Fruit fly (Drosophila melanogaster) whole organism, embryonic: ENCODE results near the gene CG12589.

Source experiments
- CG1832 ChIP-seq: fragments of 200-800 bp; sonication (Bioruptor generic); optimal IDR thresholded peaks from 2 replicates; lab custom pipeline; 2017; ENCODE audit warnings: missing biosample characterization, mild to moderate bottlenecking, missing genetic modification characterization, inconsistent platforms
- CG18476 ChIP-seq: fragments of 200-800 bp; sonication (Bioruptor generic); optimal IDR thresholded peaks from 2 replicates; lab custom pipeline; 2016; ENCODE audit warnings: missing biosample characterization, mild to moderate bottlenecking, missing genetic modification characterization
- CG34376 ChIP-seq: fragments of 200-800 bp; sonication (Bioruptor generic); optimal IDR thresholded peaks from 2 replicates; lab custom pipeline; 2018; ENCODE audit warnings: missing biosample characterization, mild to moderate bottlenecking, missing genetic modification characterization
- CG43689 ChIP-seq: fragments of 200-800 bp; sonication (Bioruptor generic); IDR thresholded peaks from 2 replicates; pipeline ENCODE4 v1.3.6; 2022; ENCODE audit warnings: missing biosample characterization, missing genetic modification characterization
- Chrac-16 ChIP-seq: fragments of 200-800 bp; sonication (Bioruptor generic); optimal IDR thresholded peaks from 3 replicates; lab custom pipeline; 2016; ENCODE audit warnings: missing biosample characterization, missing genetic modification characterization
- NK7.1 ChIP-seq: fragments of 200-800 bp; sonication (Bioruptor generic); optimal IDR thresholded peaks from 3 replicates; lab custom pipeline; 2016; ENCODE audit warnings: missing biosample characterization, missing genetic modification characterization
- hth ChIP-seq: fragments of >200 bp; optimal IDR thresholded peaks from 2 replicates; lab custom pipeline; 2017; ENCODE audit warnings: inconsistent platforms
- luna ChIP-seq: fragments of 200-800 bp; sonication (Bioruptor generic); optimal IDR thresholded peaks from 2 replicates; lab custom pipeline; 2016; ENCODE audit warnings: missing biosample characterization, missing genetic modification characterization
- psq ChIP-seq: fragments of 200-800 bp; sonication (Bioruptor generic); optimal IDR thresholded peaks from 2 replicates; lab custom pipeline; 2017; ENCODE audit warnings: missing biosample characterization, missing genetic modification characterization
- rib ChIP-seq: fragments of 200-800 bp; sonication (Bioruptor generic); IDR thresholded peaks from 2 replicates; pipeline ENCODE4 v1.3.6; 2022; ENCODE audit warnings: missing biosample characterization, missing genetic modification characterization
- sens ChIP-seq: fragments of 200-800 bp; sonication (Bioruptor generic); peaks from one replicate; lab custom pipeline; 2016; ENCODE audit warnings: missing biosample characterization, missing genetic modification characterization

DNA sequence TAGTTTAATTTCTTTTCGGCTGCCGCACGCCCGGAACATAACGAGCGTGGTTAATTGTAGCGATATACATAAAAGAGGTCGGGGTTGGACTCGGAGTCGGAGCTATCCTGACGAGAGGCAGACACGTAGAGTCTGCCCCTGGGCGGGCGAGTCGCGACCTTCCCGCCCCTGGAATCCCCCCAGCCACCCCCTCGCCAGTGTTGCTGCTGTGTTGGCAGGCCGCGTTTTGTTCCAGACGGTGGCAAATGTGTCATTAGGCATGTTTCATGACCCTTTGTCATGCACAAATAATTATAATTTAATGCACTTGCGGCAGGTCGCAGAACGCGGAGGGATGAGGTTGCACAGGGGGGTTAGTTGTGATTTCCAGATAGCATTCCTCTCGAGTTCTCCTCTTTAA, 33.4 kb downstream of the CG12589 start:
- no peak for TF ChIP-seq Chrac-16 (GFP tag; lab: Kevin White, UChicago)
- no peak for TF ChIP-seq hth (lab: Kevin White, UChicago)
- TF ChIP-seq psq (GFP tag; lab: Kevin White, UChicago) = no peak
- no peak for TF ChIP-seq luna (GFP tag; lab: Kevin White, UChicago)
- TF ChIP-seq NK7.1 (GFP tag; lab: Kevin White, UChicago) = no peak
- no peak for TF ChIP-seq sens (GFP tag; lab: Kevin White, UChicago)
- TF ChIP-seq CG1832 (GFP tag; lab: Kevin White, UChicago) = no peak
- no peak for TF ChIP-seq CG43689 (GFP tag; lab: Robert Waterston, UW)
- no peak for TF ChIP-seq rib (GFP tag; lab: Robert Waterston, UW)
- TF ChIP-seq CG34376 (GFP tag; lab: Kevin White, UChicago) = no peak
- TF ChIP-seq CG18476 (GFP tag; lab: Kevin White, UChicago) = no peak
